Worm (Caenorhabditis elegans) whole organism, L4 larva: ENCODE data around the gene K09H11.15.
A peak's percentile ranks its signal among the peaks of the same experiment; 100 is the strongest.
"Not testable (repeated sequence)": the region's sequence is repeated elsewhere in the genome, so short reads cannot be mapped to it uniquely, and the experiment has no call there.

Source experiments
- F44E2.7 ChIP-seq: fragments of 200-800 bp; sonication (Bioruptor generic); IDR thresholded peaks from 2 replicates; pipeline ENCODE4 v2.1.2; 2022; ENCODE audit warnings: missing genetic modification characterization, missing compliant biosample characterization
- R02D3.7 ChIP-seq: fragments of 150-350 bp; sonication (generic microtip); optimal IDR thresholded peaks from 3 replicates; lab custom pipeline; 2014; ENCODE audit warnings: missing biosample characterization, missing genetic modification characterization
- Y5F2A.4 ChIP-seq: fragments of 200-800 bp; sonication (Bioruptor generic); optimal IDR thresholded peaks from 2 replicates; lab custom pipeline; 2018; ENCODE audit warnings: mild to moderate bottlenecking, missing genetic modification characterization, missing compliant biosample characterization
- ZK337.2 ChIP-seq: fragments of 200-800 bp; sonication (Bioruptor generic); IDR thresholded peaks from 2 replicates; pipeline ENCODE4 v1.3.6; 2022; ENCODE audit warnings: missing genetic modification reagents, missing genetic modification characterization, missing compliant biosample characterization
- aha-1 ChIP-seq: fragments of 150-350 bp; peaks from one replicate; lab custom pipeline; 2014; ENCODE audit warnings: missing biosample characterization, missing genetic modification characterization
- ama-1 ChIP-seq: fragments of 150-350 bp; optimal IDR thresholded peaks from 2 replicates; lab custom pipeline; 2014; ENCODE audit warnings: inconsistent platforms, mixed read lengths
- arid-1 ChIP-seq: fragments of 200-800 bp; sonication (Bioruptor generic); conservative IDR thresholded peaks from 2 replicates; pipeline ENCODE4 v1.3.6; 2022; ENCODE audit warnings: missing genetic modification reagents, missing genetic modification characterization, missing compliant biosample characterization
- ceh-20 ChIP-seq: fragments of 200-800 bp; sonication (Bioruptor generic); IDR thresholded peaks from 2 replicates; pipeline ENCODE4 v1.3.6; 2022; ENCODE audit warnings: missing genetic modification reagents, missing genetic modification characterization, missing compliant biosample characterization
- ceh-44 ChIP-seq: fragments of 200-800 bp; sonication (Bioruptor generic); IDR thresholded peaks from 2 replicates; pipeline ENCODE4 v1.3.6; 2022; ENCODE audit warnings: missing genetic modification reagents, missing genetic modification characterization, missing compliant biosample characterization
- ceh-62 ChIP-seq: sonication (generic microtip); optimal IDR thresholded peaks from 2 replicates; lab custom pipeline; 2017; ENCODE audit warnings: missing biosample characterization, missing genetic modification characterization
- ces-1 ChIP-seq: fragments of 150-350 bp; sonication (generic microtip); optimal IDR thresholded peaks from 4 replicates; lab custom pipeline; 2014; ENCODE audit warnings: missing biosample characterization, missing genetic modification reagents, missing genetic modification characterization
- ctbp-1 ChIP-seq: fragments of 200-800 bp; sonication (Bioruptor generic); IDR thresholded peaks from 2 replicates; pipeline ENCODE4 v1.3.6; 2022; ENCODE audit warnings: missing genetic modification reagents, missing genetic modification characterization, missing compliant biosample characterization
- dmd-6 ChIP-seq: fragments of 200-800 bp; sonication (Bioruptor generic); IDR thresholded peaks from 2 replicates; pipeline ENCODE4 v1.3.6; 2022; ENCODE audit warnings: missing genetic modification reagents, missing genetic modification characterization, missing compliant biosample characterization
- egl-43 ChIP-seq: fragments of 200-800 bp; sonication (Bioruptor generic); IDR thresholded peaks from 2 replicates; pipeline ENCODE4 v1.3.6; 2022; ENCODE audit warnings: missing genetic modification reagents, missing genetic modification characterization, missing compliant biosample characterization
- hif-1 ChIP-seq, 2 experiments: sonication (generic microtip); optimal IDR thresholded peaks; 2 replicates each; lab custom pipeline; 2016 to 2017; ENCODE audit warnings: missing compliant biosample characterization in 2 of 2, missing genetic modification characterization in 2 of 2, missing genetic modification reagents in 2 of 2, missing genotype in 2 of 2, mild to moderate bottlenecking in 1 of 2
- hlh-11 ChIP-seq: fragments of 200-800 bp; sonication (Bioruptor generic); optimal IDR thresholded peaks from 2 replicates; lab custom pipeline; 2018; ENCODE audit warnings: mild to moderate bottlenecking, missing genetic modification characterization, missing compliant biosample characterization
- lin-1 ChIP-seq: fragments of 200-800 bp; sonication (Bioruptor generic); IDR thresholded peaks from 2 replicates; pipeline ENCODE4 v1.3.6; 2022; ENCODE audit warnings: missing genetic modification reagents, missing genetic modification characterization, missing compliant biosample characterization
- lin-13 ChIP-seq: fragments of 150-350 bp; optimal IDR thresholded peaks from 2 replicates; lab custom pipeline; 2014; ENCODE audit warnings: missing biosample characterization, missing genetic modification reagents, missing genetic modification characterization
- lin-29 ChIP-seq: fragments of 200-800 bp; sonication (Bioruptor generic); IDR thresholded peaks from 2 replicates; pipeline ENCODE4 v1.3.6; 2022; ENCODE audit warnings: missing genetic modification reagents, missing genetic modification characterization, missing compliant biosample characterization
- lsy-2 ChIP-seq, 2 experiments: fragments of 150-350 bp in 1 of 2; sonication (generic microtip) in 1 of 2; optimal IDR thresholded peaks; 2 replicates each; lab custom pipeline; 2014 to 2017; ENCODE audit warnings: missing biosample characterization in 2 of 2, missing genetic modification characterization in 2 of 2
- madf-9 ChIP-seq: fragments of 200-800 bp; sonication (Bioruptor generic); conservative IDR thresholded peaks from 2 replicates; pipeline ENCODE4 v1.3.6; 2022; ENCODE audit warnings: missing genetic modification reagents, missing genetic modification characterization, missing compliant biosample characterization
- mdt-29 ChIP-seq: fragments of 200-800 bp; sonication (Bioruptor generic); IDR thresholded peaks from 2 replicates; pipeline ENCODE4 v1.3.6; 2022; ENCODE audit warnings: missing genetic modification reagents, missing genetic modification characterization, missing compliant biosample characterization
- nhr-102 ChIP-seq: sonication (generic microtip); optimal IDR thresholded peaks from 2 replicates; lab custom pipeline; 2016; ENCODE audit warnings: mild to moderate bottlenecking, missing genetic modification characterization, moderate library complexity, missing compliant biosample characterization
- nhr-11 ChIP-seq: fragments of 150-350 bp; optimal IDR thresholded peaks from 2 replicates; lab custom pipeline; 2014; ENCODE audit warnings: missing biosample characterization, missing genetic modification characterization
- nhr-41 ChIP-seq: fragments of 200-800 bp; sonication (Bioruptor generic); IDR thresholded peaks from 2 replicates; pipeline ENCODE4 v1.3.6; 2022; ENCODE audit warnings: missing genetic modification reagents, missing genetic modification characterization, missing compliant biosample characterization
- nhr-6 ChIP-seq: fragments of 150-350 bp; optimal IDR thresholded peaks from 2 replicates; lab custom pipeline; 2014; ENCODE audit warnings: missing biosample characterization, missing genetic modification characterization
- nhr-76 ChIP-seq: fragments of 150-350 bp; optimal IDR thresholded peaks from 2 replicates; lab custom pipeline; 2014; ENCODE audit warnings: missing biosample characterization, missing genetic modification characterization
- pha-4 ChIP-seq, 2 experiments: fragments of 150-350 bp in 1 of 2; fragments of 200-800 bp in 1 of 2; sonication (Bioruptor generic) in 1 of 2; IDR thresholded peaks in 1 of 2; optimal IDR thresholded peaks in 1 of 2; 2 replicates each; pipeline versions ENCODE4 v1.3.6 to Lab custom; 2014 to 2022; ENCODE audit warnings: missing genetic modification characterization in 2 of 2, missing genetic modification reagents in 2 of 2, missing biosample characterization in 1 of 2, missing compliant biosample characterization in 1 of 2
- php-3 ChIP-seq: fragments of 200-800 bp; sonication (Bioruptor generic); IDR thresholded peaks from 2 replicates; pipeline ENCODE4 v1.3.6; 2022; ENCODE audit warnings: missing genetic modification reagents, missing genetic modification characterization, missing compliant biosample characterization
- saeg-2 ChIP-seq: fragments of 200-800 bp; sonication (Bioruptor generic); IDR thresholded peaks from 2 replicates; pipeline ENCODE4 v1.3.6; 2022; ENCODE audit warnings: missing genetic modification reagents, missing genetic modification characterization, missing compliant biosample characterization
- set-16 ChIP-seq: fragments of 200-800 bp; sonication (Bioruptor generic); IDR thresholded peaks from 2 replicates; pipeline ENCODE4 v1.3.6; 2022; ENCODE audit warnings: missing genetic modification reagents, missing genetic modification characterization, missing compliant biosample characterization
- vab-7 ChIP-seq: fragments of 200-800 bp; sonication (Bioruptor generic); IDR thresholded peaks from 2 replicates; pipeline ENCODE4 v1.3.6; 2022; ENCODE audit warnings: missing genetic modification reagents, missing genetic modification characterization, missing compliant biosample characterization
- zfp-3 ChIP-seq: fragments of 200-800 bp; sonication (Bioruptor generic); conservative IDR thresholded peaks from 2 replicates; pipeline ENCODE4 v1.3.6; 2022; ENCODE audit warnings: missing genetic modification reagents, missing genetic modification characterization, missing compliant biosample characterization
- zip-11 ChIP-seq: fragments of 200-800 bp; sonication (Bioruptor generic); IDR thresholded peaks from 2 replicates; pipeline ENCODE4 v1.3.6; 2022; ENCODE audit warnings: missing genetic modification characterization, missing compliant biosample characterization

The K09H11.15 gene

DNA sequence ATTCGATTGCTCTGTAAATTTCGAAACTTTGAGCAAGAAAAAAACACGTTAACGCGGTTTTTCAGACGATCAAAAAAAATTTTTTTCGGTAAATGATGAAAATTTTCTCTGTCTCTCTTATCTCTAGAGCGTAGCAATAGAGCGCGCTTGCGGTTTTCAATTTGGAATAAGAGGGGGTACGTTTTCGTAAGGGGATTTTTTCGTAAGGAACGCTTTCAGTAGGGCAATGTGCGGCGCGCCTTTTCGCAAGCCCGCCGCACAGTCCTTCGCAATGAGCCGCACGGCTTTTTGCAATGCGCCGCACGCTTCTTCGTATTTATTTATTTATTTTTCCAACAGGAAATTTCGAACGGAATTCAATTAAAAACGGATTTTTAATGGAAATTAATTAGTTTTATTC lies 46.3 kb upstream of the K09H11.15 start, which contains the start of gene F44E7.4 (continued):
- TF ChIP-seq nhr-41 (GFP tag; lab: Robert Waterston, UW) (peak; percentile 86), F44E2.7 (GFP tag; lab: Robert Waterston, UW) (0 out of 2 replicates have a peak, but pooled peaks have one; percentile 36), vab-7 (GFP tag; lab: Robert Waterston, UW) (peak; percentile 96), dmd-6 (GFP tag; lab: Robert Waterston, UW) (peak; percentile 82), mdt-29 (GFP tag; lab: Robert Waterston, UW) (peak; percentile 70; the same call in 1 of the 2 replicates), pha-4 (GFP tag; IDR thresholded peaks at IDR 0.05; lab: Robert Waterston, UW) (peak; percentile 91), set-16 (GFP tag; lab: Robert Waterston, UW) (peak; percentile 61), lin-29 (peak; percentile 81), nhr-102 (tag; lab: Kevin White, UChicago) (peak; percentile 9), ZK337.2 (GFP tag; lab: Robert Waterston, UW) (peak; percentile 81), lin-1 (GFP tag; lab: Robert Waterston, UW) (peak; percentile 91), nhr-6 (tag; lab: Kevin White, UChicago) (peak; percentile 25), lin-13 (GFP tag; lab: Kevin White, UChicago) (peak; percentile 17), ceh-44 (GFP tag; lab: Robert Waterston, UW) (peak; percentile 92), egl-43 (GFP tag; lab: Robert Waterston, UW) (peak; percentile 92), hif-1 (tag; optimal IDR thresholded peaks at IDR 0.05; lab: Kevin White, UChicago) (peak in 1 of 2 experiments; percentile 20), hlh-11 (peak; percentile 32), aha-1 (tag; lab: Kevin White, UChicago) (peak; percentile 82), zfp-3 (GFP tag; lab: Robert Waterston, UW) (peak; percentile 76; the same call in 1 of the 2 replicates)
- not testable (repeated sequence) for TF ChIP-seq pha-4 (tag; optimal IDR thresholded peaks at IDR 0.05; lab: Kevin White, UChicago)

DNA sequence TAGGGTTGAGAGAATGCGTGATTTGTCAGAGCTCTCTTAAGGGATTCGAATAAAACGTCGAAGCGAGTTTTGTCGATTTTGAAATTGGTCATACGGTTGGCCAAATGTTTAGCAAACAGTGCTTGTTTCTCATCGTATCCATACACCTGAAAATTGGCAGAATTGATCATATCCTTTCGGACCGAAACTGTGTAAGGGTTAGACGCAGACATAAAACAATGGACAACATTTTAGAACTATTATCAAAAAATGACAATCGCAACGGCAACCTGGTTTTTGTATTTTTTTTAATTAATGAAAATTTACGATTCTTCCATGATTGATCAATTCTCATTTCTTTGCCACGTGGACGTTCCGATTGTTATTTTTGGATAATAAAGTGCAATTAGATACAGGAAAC lies 43.5 kb upstream of the K09H11.15 start:
- no peak for TF ChIP-seq ceh-62 (tag; lab: Kevin White, UChicago)
- TF ChIP-seq nhr-41 (GFP tag; lab: Robert Waterston, UW) = no peak
- TF ChIP-seq arid-1 (GFP tag; lab: Robert Waterston, UW) = no peak
- no peak for TF ChIP-seq zip-11 (GFP tag; lab: Robert Waterston, UW)
- no peak for TF ChIP-seq nhr-11 (tag; lab: Kevin White, UChicago)
- no peak for TF ChIP-seq Y5F2A.4 (GFP tag; lab: Kevin White, UChicago)
- TF ChIP-seq ctbp-1 (GFP tag; lab: Robert Waterston, UW) = no peak
- TF ChIP-seq madf-9 (GFP tag; lab: Robert Waterston, UW) = no peak
- TF ChIP-seq nhr-76 (tag; lab: Kevin White, UChicago) = no peak
- no peak for TF ChIP-seq dmd-6 (GFP tag; lab: Robert Waterston, UW)
- TF ChIP-seq php-3 = no peak
- TF ChIP-seq ces-1 = no peak
- no peak for TF ChIP-seq ZK337.2 (GFP tag; lab: Robert Waterston, UW)
- no peak for TF ChIP-seq lsy-2 (tag; optimal IDR thresholded peaks at IDR 0.05; lab: Kevin White, UChicago)

DNA sequence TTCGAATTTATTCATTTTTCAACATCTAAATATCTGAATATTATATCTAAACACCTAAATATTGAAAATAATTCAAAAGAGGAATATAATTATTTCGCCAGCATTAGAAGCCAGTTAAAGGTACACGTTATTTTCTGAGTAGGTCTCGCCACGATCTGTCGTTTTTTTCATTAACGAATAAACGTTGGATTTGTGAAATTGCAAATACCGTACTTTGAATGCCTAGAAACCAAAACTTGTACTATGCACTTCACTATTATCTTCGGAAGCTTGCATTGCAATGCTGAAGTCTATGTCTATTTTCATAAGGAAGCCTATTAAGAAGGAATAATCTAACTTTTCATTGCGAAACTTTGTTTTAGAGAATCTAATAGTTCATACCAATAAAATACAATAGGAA lies 41.8 kb upstream of the K09H11.15 start:
- TF ChIP-seq R02D3.7 (no peak), lsy-2 (tag; optimal IDR thresholded peaks at IDR 0.05; lab: Kevin White, UChicago) (no peak), nhr-6 (tag; lab: Kevin White, UChicago) (no peak), nhr-102 (tag; lab: Kevin White, UChicago) (no peak), saeg-2 (GFP tag; lab: Robert Waterston, UW) (no peak), ctbp-1 (GFP tag; lab: Robert Waterston, UW) (no peak), arid-1 (GFP tag; lab: Robert Waterston, UW) (no peak), madf-9 (GFP tag; lab: Robert Waterston, UW) (no peak), ama-1 (no peak), set-16 (GFP tag; lab: Robert Waterston, UW) (no peak), ceh-20 (GFP tag; lab: Robert Waterston, UW) (no peak)
